Fruit fly (Drosophila melanogaster) whole organism, adult: Measurements from ENCODE around the gene CG15431.

Experiments used
- CG12768 ChIP-seq: fragments of 200-800 bp; sonication (Bioruptor generic); optimal IDR thresholded peaks from 2 replicates; lab custom pipeline; 2017; ENCODE audit warnings: missing biosample characterization, missing genetic modification characterization, mild to moderate bottlenecking, moderate library complexity, missing genetic modification reagents
- CG14711 ChIP-seq: fragments of 200-800 bp; sonication (Bioruptor generic); optimal IDR thresholded peaks from 2 replicates; lab custom pipeline; 2018; ENCODE audit warnings: missing biosample characterization, mild to moderate bottlenecking, missing genetic modification characterization, moderate library complexity
- CG33017 ChIP-seq: fragments of 200-800 bp; sonication (Bioruptor generic); optimal IDR thresholded peaks from 2 replicates; lab custom pipeline; 2018; ENCODE audit warnings: missing biosample characterization, mild to moderate bottlenecking, missing genetic modification characterization, moderate library complexity
- CG5204 ChIP-seq: fragments of 200-800 bp; sonication (Bioruptor generic); optimal IDR thresholded peaks from 2 replicates; lab custom pipeline; 2016; ENCODE audit warnings: missing biosample characterization, missing genetic modification characterization
- CG7101 ChIP-seq: fragments of 200-800 bp; sonication (Bioruptor generic); optimal IDR thresholded peaks from 2 replicates; lab custom pipeline; 2018; ENCODE audit warnings: missing biosample characterization, mild to moderate bottlenecking, missing genetic modification characterization, moderate library complexity
- cic ChIP-seq: fragments of 200-800 bp; sonication (Bioruptor generic); optimal IDR thresholded peaks from 2 replicates; lab custom pipeline; 2017; ENCODE audit warnings: missing biosample characterization, mild to moderate bottlenecking, missing genetic modification characterization, moderate library complexity
- kay ChIP-seq: fragments of 200-800 bp; sonication (Bioruptor generic); peaks from one replicate; lab custom pipeline; 2016; ENCODE audit warnings: missing biosample characterization, missing genetic modification characterization, borderline replicate concordance

DNA sequence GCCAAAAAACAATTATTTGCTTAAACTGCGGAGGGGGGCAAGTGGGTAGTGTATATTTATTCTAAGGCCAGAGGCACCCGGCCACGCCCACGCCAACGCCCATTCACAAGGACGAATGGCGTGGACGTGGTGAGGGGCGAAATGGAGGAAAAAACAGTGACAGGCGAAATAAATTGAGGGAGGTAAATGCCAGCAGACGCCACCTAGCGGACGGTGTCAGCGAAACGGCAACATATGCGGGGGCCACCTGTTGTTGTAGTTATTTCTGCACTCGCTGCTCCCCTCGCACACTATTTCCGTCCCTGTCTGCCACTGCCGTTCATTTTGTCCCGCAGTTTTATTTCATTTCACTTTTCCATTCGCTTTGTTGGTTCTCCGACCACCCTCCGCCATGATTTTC is 23.1 kb downstream of the CG15431 start:
- TF ChIP-seq kay (GFP tag; lab: Kevin White, UChicago) = peak; percentile 9
- no peak for TF ChIP-seq cic (GFP tag; lab: Kevin White, UChicago)
- TF ChIP-seq CG12768 (GFP tag; lab: Kevin White, UChicago) = no peak
- no peak for TF ChIP-seq CG5204 (GFP tag; lab: Kevin White, UChicago)
- TF ChIP-seq CG14711 (tag; lab: Kevin White, UChicago) = no peak
- no peak for TF ChIP-seq CG33017
- TF ChIP-seq CG7101 (tag; lab: Kevin White, UChicago) = no peak
